Fruit fly (Drosophila melanogaster) whole organism, embryonic: Measurements from ENCODE around the gene hook.

ENCODE experiments used
- Antp ChIP-seq: fragments of 200-800 bp; sonication (Bioruptor generic); optimal IDR thresholded peaks from 3 replicates; lab custom pipeline; 2016; ENCODE audit warnings: missing biosample characterization, missing genetic modification characterization
- Atf6 ChIP-seq: fragments of 200-800 bp; sonication (Bioruptor generic); IDR thresholded peaks from 2 replicates; pipeline ENCODE4 v1.3.6; 2022; ENCODE audit warnings: missing biosample characterization, missing genetic modification characterization
- BEAF-32 ChIP-seq: fragments of 200-800 bp; sonication (Bioruptor generic); optimal IDR thresholded peaks from 3 replicates; lab custom pipeline; 2017; ENCODE audit warnings: missing biosample characterization, missing genetic modification characterization, mild to moderate bottlenecking, moderate library complexity, missing genetic modification reagents
- Blimp-1 ChIP-seq: fragments of 200-800 bp; sonication (Bioruptor generic); optimal IDR thresholded peaks from 3 replicates; lab custom pipeline; 2018; ENCODE audit warnings: missing biosample characterization, missing genetic modification characterization, mild to moderate bottlenecking, moderate library complexity, missing genetic modification reagents
- CG10959 ChIP-seq: fragments of 200-800 bp; sonication (Bioruptor generic); IDR thresholded peaks from 2 replicates; pipeline ENCODE4 v1.3.6; 2022; ENCODE audit warnings: missing biosample characterization, missing genetic modification characterization
- CG11560 ChIP-seq: fragments of 200-800 bp; sonication (Bioruptor generic); IDR thresholded peaks from 3 replicates; pipeline ENCODE4 v1.3.6; 2022; ENCODE audit warnings: missing biosample characterization, missing genetic modification characterization
- CG12104 ChIP-seq: fragments of 200-800 bp; sonication (Bioruptor generic); optimal IDR thresholded peaks from 3 replicates; lab custom pipeline; 2016; ENCODE audit warnings: missing biosample characterization, missing genetic modification characterization
- CG12236 ChIP-seq: fragments of 200-800 bp; sonication (Bioruptor generic); optimal IDR thresholded peaks from 2 replicates; lab custom pipeline; 2016; ENCODE audit warnings: missing biosample characterization, missing genetic modification characterization
- CG1233 ChIP-seq: fragments of 200-800 bp; sonication (Bioruptor generic); optimal IDR thresholded peaks from 4 replicates; lab custom pipeline; 2018; ENCODE audit warnings: missing biosample characterization, mild to moderate bottlenecking, missing genetic modification characterization
- CG13287 ChIP-seq: fragments of 200-800 bp; sonication (Bioruptor generic); IDR thresholded peaks from 2 replicates; pipeline ENCODE4 v1.3.6; 2022; ENCODE audit warnings: missing biosample characterization, missing genetic modification characterization; ENCODE audit not compliant: partially characterized antibody
- CG14441 ChIP-seq: fragments of 200-800 bp; sonication (Bioruptor generic); IDR thresholded peaks from 2 replicates; pipeline ENCODE4 v1.3.6; 2022; ENCODE audit warnings: missing biosample characterization, missing genetic modification characterization
- CG14860 ChIP-seq: fragments of 200-800 bp; sonication (Bioruptor generic); IDR thresholded peaks from 3 replicates; pipeline ENCODE4 v1.3.6; 2022; ENCODE audit warnings: missing biosample characterization, missing genetic modification characterization; ENCODE audit not compliant: partially characterized antibody
- CG17385 ChIP-seq: fragments of 200-800 bp; sonication (Bioruptor generic); optimal IDR thresholded peaks from 3 replicates; lab custom pipeline; 2018; ENCODE audit warnings: missing biosample characterization, mild to moderate bottlenecking, missing genetic modification characterization
- CG18619 ChIP-seq: fragments of 200-800 bp; sonication (Bioruptor generic); optimal IDR thresholded peaks from 3 replicates; lab custom pipeline; 2017; ENCODE audit warnings: missing biosample characterization, mild to moderate bottlenecking, missing genetic modification characterization
- CG3281 ChIP-seq: fragments of 200-800 bp; sonication (Bioruptor generic); optimal IDR thresholded peaks from 3 replicates; lab custom pipeline; 2017; ENCODE audit warnings: missing biosample characterization, mild to moderate bottlenecking, missing genetic modification characterization
- CG43689 ChIP-seq: fragments of 200-800 bp; sonication (Bioruptor generic); IDR thresholded peaks from 2 replicates; pipeline ENCODE4 v1.3.6; 2022; ENCODE audit warnings: missing biosample characterization, missing genetic modification characterization
- CG6854 ChIP-seq: fragments of 200-800 bp; sonication (Bioruptor generic); optimal IDR thresholded peaks from 3 replicates; lab custom pipeline; 2017; ENCODE audit warnings: missing biosample characterization, mild to moderate bottlenecking, missing genetic modification characterization
- CG7357 ChIP-seq: fragments of 200-800 bp; sonication (Bioruptor generic); IDR thresholded peaks from 3 replicates; pipeline ENCODE4 v1.3.6; 2022; ENCODE audit warnings: missing biosample characterization, missing genetic modification characterization
- CG8290 ChIP-seq, 3 experiments: fragments of 200-800 bp; sonication (Bioruptor generic); optimal IDR thresholded peaks; 2 replicates each; lab custom pipeline; 2016 to 2019; ENCODE audit warnings: missing biosample characterization in 3 of 3, missing genetic modification characterization in 3 of 3, mild to moderate bottlenecking in 2 of 3, moderate library complexity in 1 of 3
- CG9932 ChIP-seq: fragments of 200-800 bp; sonication (Bioruptor generic); IDR thresholded peaks from 2 replicates; pipeline ENCODE4 v1.3.6; 2022; ENCODE audit warnings: missing biosample characterization, missing genetic modification characterization
- E2f1 ChIP-seq: fragments of 200-800 bp; sonication (Bioruptor generic); IDR thresholded peaks from 2 replicates; pipeline ENCODE4 v1.3.6; 2022; ENCODE audit warnings: missing biosample characterization, missing genetic modification characterization
- HmgZ ChIP-seq: fragments of 200-800 bp; sonication (Bioruptor generic); optimal IDR thresholded peaks from 2 replicates; lab custom pipeline; 2018; ENCODE audit warnings: missing biosample characterization, mild to moderate bottlenecking, missing genetic modification characterization
- Lhr ChIP-seq: fragments of 200-800 bp; sonication (Bioruptor generic); optimal IDR thresholded peaks from 3 replicates; lab custom pipeline; 2017; ENCODE audit warnings: mild to moderate bottlenecking, missing biosample characterization, missing genetic modification reagents, missing genetic modification characterization
- MBD-R2 ChIP-seq: fragments of 200-800 bp; sonication (Bioruptor generic); IDR thresholded peaks from 2 replicates; pipeline ENCODE4 v1.3.6; 2022; ENCODE audit warnings: missing biosample characterization, missing genetic modification characterization
- Mad ChIP-seq: fragments of 200-800 bp; sonication (Bioruptor generic); optimal IDR thresholded peaks from 2 replicates; lab custom pipeline; 2016; ENCODE audit warnings: missing biosample characterization, missing genetic modification characterization
- Med ChIP-seq: fragments of 200-800 bp; sonication (Bioruptor generic); peaks from one replicate; lab custom pipeline; 2016; ENCODE audit warnings: missing biosample characterization, missing genetic modification characterization, mild to moderate bottlenecking, inconsistent platforms, moderate library complexity
- Meics ChIP-seq: fragments of 200-800 bp; sonication (Bioruptor generic); optimal IDR thresholded peaks from 2 replicates; lab custom pipeline; 2017; ENCODE audit warnings: missing biosample characterization, mild to moderate bottlenecking, missing genetic modification characterization
- Nf-YB ChIP-seq: fragments of 200-800 bp; sonication (Bioruptor generic); optimal IDR thresholded peaks from 3 replicates; lab custom pipeline; 2019; ENCODE audit warnings: missing biosample characterization, mild to moderate bottlenecking, missing genetic modification characterization, moderate library complexity
- Oli ChIP-seq: fragments of 200-800 bp; sonication (Bioruptor generic); optimal IDR thresholded peaks from 2 replicates; lab custom pipeline; 2018; ENCODE audit warnings: missing biosample characterization, mild to moderate bottlenecking, missing genetic modification characterization, moderate library complexity
- Sox100B ChIP-seq: fragments of 200-800 bp; sonication (Bioruptor generic); optimal IDR thresholded peaks from 3 replicates; lab custom pipeline; 2018; ENCODE audit warnings: missing biosample characterization, mild to moderate bottlenecking, missing genetic modification characterization
- Tbp ChIP-seq: fragments of >200 bp; optimal IDR thresholded peaks from 2 replicates; lab custom pipeline; 2018; ENCODE audit warnings: missing biosample characterization, missing genetic modification characterization
- Trl ChIP-seq, 3 experiments: fragments of >200 bp in 2 of 3; fragments of 200-800 bp in 1 of 3; sonication (Bioruptor generic) in 1 of 3; optimal IDR thresholded peaks; 2 replicates in 1 of 3; 3 replicates in 2 of 3; lab custom pipeline; 2016 to 2017; ENCODE audit warnings: missing biosample characterization in 1 of 3, missing genetic modification characterization in 1 of 3
- Usf ChIP-seq: fragments of 200-800 bp; sonication (Bioruptor generic); optimal IDR thresholded peaks from 2 replicates; lab custom pipeline; 2017; ENCODE audit warnings: missing genotype, missing biosample characterization, missing genetic modification characterization
- YL-1 ChIP-seq: fragments of 200-800 bp; sonication (Bioruptor generic); optimal IDR thresholded peaks from 3 replicates; lab custom pipeline; 2017; ENCODE audit warnings: missing biosample characterization, mild to moderate bottlenecking, missing genetic modification characterization
- bowl ChIP-seq: fragments of 200-800 bp; sonication (Bioruptor generic); IDR thresholded peaks from 2 replicates; pipeline ENCODE4 v1.3.6; 2022; ENCODE audit warnings: missing biosample characterization, missing genetic modification characterization
- dmrt99B ChIP-seq: fragments of 200-800 bp; sonication (Bioruptor generic); optimal IDR thresholded peaks from 2 replicates; lab custom pipeline; 2018; ENCODE audit warnings: missing biosample characterization, mild to moderate bottlenecking, missing genetic modification characterization, moderate library complexity
- gfzf ChIP-seq: fragments of 200-800 bp; sonication (Bioruptor generic); optimal IDR thresholded peaks from 2 replicates; lab custom pipeline; 2016; ENCODE audit warnings: missing biosample characterization, mild to moderate bottlenecking, missing genetic modification characterization, moderate library complexity
- grn ChIP-seq: fragments of 200-800 bp; sonication (Bioruptor generic); optimal IDR thresholded peaks from 3 replicates; lab custom pipeline; 2017; ENCODE audit warnings: missing biosample characterization, missing genetic modification characterization
- gsb ChIP-seq: fragments of 200-800 bp; sonication (Bioruptor generic); IDR thresholded peaks from 2 replicates; pipeline ENCODE4 v1.3.6; 2022; ENCODE audit warnings: missing biosample characterization, missing genetic modification characterization
- hth ChIP-seq: fragments of >200 bp; optimal IDR thresholded peaks from 2 replicates; lab custom pipeline; 2017; ENCODE audit warnings: inconsistent platforms
- insv ChIP-seq, 2 experiments: fragments of 200-800 bp; sonication (Bioruptor generic); optimal IDR thresholded peaks; 3 replicates each; lab custom pipeline; 2016 to 2018; ENCODE audit warnings: missing biosample characterization in 2 of 2, missing genetic modification characterization in 2 of 2
- kni ChIP-seq: fragments of 200-800 bp; sonication (Bioruptor generic); optimal IDR thresholded peaks from 3 replicates; lab custom pipeline; 2017; ENCODE audit warnings: mild to moderate bottlenecking, missing biosample characterization, missing genetic modification reagents, missing genetic modification characterization
- lmd ChIP-seq: fragments of 200-800 bp; sonication (Bioruptor generic); IDR thresholded peaks from 2 replicates; pipeline ENCODE4 v1.3.6; 2022; ENCODE audit warnings: missing biosample characterization, missing genetic modification characterization
- nau ChIP-seq: fragments of 200-800 bp; sonication (Bioruptor generic); optimal IDR thresholded peaks from 3 replicates; lab custom pipeline; 2017; ENCODE audit warnings: missing biosample characterization, mild to moderate bottlenecking, missing genetic modification characterization, missing genetic modification reagents
- oc ChIP-seq: fragments of 200-800 bp; sonication (Bioruptor generic); optimal IDR thresholded peaks from 2 replicates; lab custom pipeline; 2018; ENCODE audit warnings: missing biosample characterization, mild to moderate bottlenecking, missing genetic modification characterization, moderate library complexity
- pb ChIP-seq: fragments of 200-800 bp; sonication (Bioruptor generic); optimal IDR thresholded peaks from 3 replicates; lab custom pipeline; 2016; ENCODE audit warnings: missing biosample characterization, missing genetic modification characterization
- peb ChIP-seq: fragments of 200-800 bp; sonication (Bioruptor generic); IDR thresholded peaks from 2 replicates; pipeline ENCODE4 v1.3.6; 2022; ENCODE audit warnings: missing biosample characterization, missing genetic modification characterization
- pum ChIP-seq: fragments of 200-800 bp; sonication (Bioruptor generic); optimal IDR thresholded peaks from 2 replicates; lab custom pipeline; 2016; ENCODE audit warnings: missing biosample characterization, missing genetic modification characterization
- ranshi ChIP-seq: fragments of 200-800 bp; sonication (Bioruptor generic); IDR thresholded peaks from 2 replicates; pipeline ENCODE4 v1.3.6; 2022; ENCODE audit warnings: missing biosample characterization, missing genetic modification characterization
- sim ChIP-seq: fragments of 200-800 bp; sonication (Bioruptor generic); IDR thresholded peaks from 2 replicates; pipeline ENCODE4 v1.3.6; 2022; ENCODE audit warnings: missing biosample characterization, missing genetic modification characterization
- vvl ChIP-seq: fragments of 200-800 bp; sonication (Bioruptor generic); IDR thresholded peaks from 2 replicates; pipeline ENCODE4 v1.3.6; 2022; ENCODE audit warnings: missing biosample characterization, missing genetic modification characterization

The hook gene

dm6 chr2L:19002959-19003371 is 30.3 kb downstream of the hook start, which contains the start of gene CG31793 (continued):
- peak; percentile 10 for TF ChIP-seq CG12104 (GFP tag; lab: Kevin White, UChicago)
- TF ChIP-seq hth (lab: Kevin White, UChicago) = no peak
- TF ChIP-seq Lhr (GFP tag; lab: Kevin White, UChicago) = no peak
- TF ChIP-seq CG1233 (GFP tag; lab: Kevin White, UChicago) = peak; percentile 50
- no peak for TF ChIP-seq bowl (GFP tag; lab: Robert Waterston, UW)
- peak; percentile 76 for TF ChIP-seq CG3281 (GFP tag; lab: Kevin White, UChicago)
- peak; percentile 41 for TF ChIP-seq Sox100B
- TF ChIP-seq insv (GFP tag; optimal IDR thresholded peaks at IDR 0.05; lab: Kevin White, UChicago) = no peak
- TF ChIP-seq Tbp (GFP tag; lab: Kevin White, UChicago) = no peak
- no peak for TF ChIP-seq Blimp-1 (GFP tag; lab: Kevin White, UChicago)
- peak; percentile 56 for TF ChIP-seq CG9932 (GFP tag; lab: Robert Waterston, UW)
- peak; percentile 58 for TF ChIP-seq dmrt99B (tag; lab: Kevin White, UChicago)
- TF ChIP-seq CG7357 (GFP tag; lab: Robert Waterston, UW) = no peak
- TF ChIP-seq nau = no peak
- peak; percentile 32 for TF ChIP-seq CG18619 (GFP tag; lab: Kevin White, UChicago)
- no peak for TF ChIP-seq CG10959 (GFP tag; lab: Robert Waterston, UW)
- no peak for TF ChIP-seq Mad (GFP tag; lab: Kevin White, UChicago)
- TF ChIP-seq vvl (GFP tag; lab: Robert Waterston, UW) = peak; percentile 49
- TF ChIP-seq BEAF-32 (GFP tag; lab: Kevin White, UChicago) = no peak
- no peak; the same call in 1 of the 2 replicates for TF ChIP-seq gsb (GFP tag; lab: Robert Waterston, UW)
- TF ChIP-seq Antp = no peak
- TF ChIP-seq Nf-YB (GFP tag; lab: Kevin White, UChicago) = peak; percentile 19
- TF ChIP-seq pum (GFP tag; lab: Kevin White, UChicago) = no peak
- TF ChIP-seq Trl (optimal IDR thresholded peaks at IDR 0.05; lab: Kevin White, UChicago) = no peak
- no peak for TF ChIP-seq Trl (GFP tag; optimal IDR thresholded peaks at IDR 0.05; lab: Kevin White, UChicago)
- no peak for TF ChIP-seq Usf (GFP tag; lab: Kevin White, UChicago)
- no peak for TF ChIP-seq kni
- TF ChIP-seq Med (GFP tag; lab: Kevin White, UChicago) = peak; percentile 84
- peak; percentile 64 for TF ChIP-seq Atf6 (GFP tag; lab: Robert Waterston, UW)
- no peak for TF ChIP-seq YL-1 (GFP tag; lab: Kevin White, UChicago)
- no peak for TF ChIP-seq CG14860 (GFP tag; lab: Robert Waterston, UW)
- TF ChIP-seq CG11560 (tag; lab: Robert Waterston, UW) = no peak
- TF ChIP-seq MBD-R2 (GFP tag; lab: Robert Waterston, UW) = peak; percentile 39
- no peak for TF ChIP-seq CG43689
- no peak for TF ChIP-seq gfzf (GFP tag; lab: Kevin White, UChicago)
- no peak for TF ChIP-seq CG12236
- no peak for TF ChIP-seq CG14441
- TF ChIP-seq Oli (tag; lab: Kevin White, UChicago) = peak; percentile 23
- no peak for TF ChIP-seq sim (GFP tag; lab: Robert Waterston, UW)
- TF ChIP-seq Meics (GFP tag; lab: Kevin White, UChicago) = peak; percentile 78
- TF ChIP-seq CG13287 (GFP tag; lab: Robert Waterston, UW) = peak; percentile 45; the same call in 1 of the 2 replicates
- peak; percentile 54; the same call in 1 of the 2 replicates for TF ChIP-seq ranshi (GFP tag; lab: Robert Waterston, UW)
- TF ChIP-seq CG6854 (GFP tag; lab: Kevin White, UChicago) = peak; percentile 56
- peak; percentile 25; the same call in 1 of the 2 replicates for TF ChIP-seq E2f1 (GFP tag; lab: Robert Waterston, UW)
- TF ChIP-seq oc (tag; lab: Kevin White, UChicago) = no peak
- no peak for TF ChIP-seq pb (GFP tag; lab: Kevin White, UChicago)
- peak; percentile 53 for TF ChIP-seq HmgZ (tag; lab: Kevin White, UChicago)
- TF ChIP-seq CG17385 (GFP tag; lab: Kevin White, UChicago) = peak; percentile 57
- no peak for TF ChIP-seq lmd (GFP tag; lab: Robert Waterston, UW)
- TF ChIP-seq CG8290 (GFP tag; optimal IDR thresholded peaks at IDR 0.05; lab: Kevin White, UChicago) = no peak
- peak in 1 of 2 experiments; percentile 59 for TF ChIP-seq CG8290 (tag; optimal IDR thresholded peaks at IDR 0.05; lab: Kevin White, UChicago)
- TF ChIP-seq grn = no peak
- TF ChIP-seq peb (GFP tag; lab: Robert Waterston, UW) = no peak
